Worm (Caenorhabditis elegans) whole organism, midembryonic: ENCODE data around the gene F10G7.10.
A peak's percentile ranks its signal among the peaks of the same experiment; 100 is the strongest.

ENCODE experiments used
- T22C8.4 ChIP-seq: fragments of 200-800 bp; sonication (Bioruptor generic); IDR thresholded peaks from 2 replicates; pipeline ENCODE4 v1.3.6; 2022; ENCODE audit warnings: missing genetic modification characterization, missing compliant biosample characterization
- ref-1 ChIP-seq: fragments of 200-800 bp; sonication (Bioruptor generic); conservative IDR thresholded peaks from 2 replicates; pipeline ENCODE4 v1.3.6; 2022; ENCODE audit warnings: missing genetic modification reagents, missing genetic modification characterization, missing compliant biosample characterization
- tab-1 ChIP-seq: fragments of 200-800 bp; sonication (Bioruptor generic); IDR thresholded peaks from 2 replicates; pipeline ENCODE4 v1.3.6; 2022; ENCODE audit warnings: missing genetic modification characterization, missing compliant biosample characterization
- ztf-23 ChIP-seq: fragments of 200-800 bp; sonication (Bioruptor generic); IDR thresholded peaks from 2 replicates; pipeline ENCODE4 v1.3.6; 2022; ENCODE audit warnings: missing genetic modification reagents, missing genetic modification characterization, missing compliant biosample characterization
- ztf-29 ChIP-seq: fragments of 200-800 bp; sonication (Bioruptor generic); IDR thresholded peaks from 2 replicates; pipeline ENCODE4 v1.3.6; 2022; ENCODE audit warnings: missing genetic modification reagents, missing genetic modification characterization, missing compliant biosample characterization

DNA sequence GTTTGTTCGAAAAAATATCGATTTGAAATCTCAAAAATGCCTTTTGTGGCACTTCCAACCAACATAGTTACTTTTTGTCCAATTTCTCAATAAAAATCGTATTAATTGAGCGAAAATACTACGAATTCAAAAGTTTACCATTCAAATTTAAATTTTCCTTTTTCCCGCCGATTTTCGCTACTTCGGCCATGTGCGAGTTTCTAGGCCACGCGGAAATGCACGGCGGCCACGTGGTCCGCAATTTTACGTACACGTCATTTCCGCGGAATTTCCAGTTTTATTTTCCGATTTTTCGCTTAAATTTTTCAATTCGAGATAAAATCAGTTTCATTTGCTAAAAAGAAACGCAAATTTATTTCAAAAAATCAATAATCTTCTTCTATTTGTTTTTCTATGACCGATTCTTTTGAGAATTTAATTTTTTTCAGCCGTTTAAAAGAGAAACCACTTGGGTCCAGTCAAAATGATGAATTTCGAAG lies 14.0 kb upstream of the F10G7.10 start, which contains the start of gene eas-1:
- TF ChIP-seq ref-1 (GFP tag; lab: Robert Waterston, UW) (no peak), ztf-23 (GFP tag; lab: Robert Waterston, UW) (no peak), ztf-29 (GFP tag; lab: Robert Waterston, UW) (no peak), tab-1 (GFP tag; lab: Robert Waterston, UW) (peak; percentile 21; the same call in 1 of the 2 replicates), T22C8.4 (GFP tag; lab: Robert Waterston, UW) (no peak)
